Worm (Caenorhabditis elegans) whole organism, L4/young adult: ENCODE results near the gene nhx-2.

Source experiments
- dao-5 ChIP-seq: sonication (generic microtip); optimal IDR thresholded peaks from 2 replicates; lab custom pipeline; 2016; ENCODE audit warnings: missing genotype, missing genetic modification characterization, moderate library complexity, missing compliant biosample characterization
- him-1 ChIP-seq: sonication (generic microtip); optimal IDR thresholded peaks from 2 replicates; lab custom pipeline; 2016; ENCODE audit warnings: missing genotype, missing genetic modification reagents, missing genetic modification characterization, missing compliant biosample characterization

- TF ChIP-seq him-1, result no peak
- no peak for TF ChIP-seq dao-5 (tag; lab: Kevin White, UChicago)
These were observed 13.6 kb upstream of the nhx-2 start, which contains the start of gene luc-7L for ce11 chrII:7707383-7707782.
